Worm (Caenorhabditis elegans) whole organism, L1 larva: ENCODE measurements around the gene F11D11.22.

Experiments used
- C16A3.4 ChIP-seq: fragments of 150-350 bp; optimal IDR thresholded peaks from 2 replicates; lab custom pipeline; 2014; ENCODE audit warnings: missing biosample characterization, missing genetic modification characterization
- C34B4.2 ChIP-seq: sonication (generic microtip); optimal IDR thresholded peaks from 2 replicates; lab custom pipeline; 2017; ENCODE audit warnings: mild to moderate bottlenecking, missing genetic modification characterization, missing compliant biosample characterization
- F16B12.6 ChIP-seq: fragments of 150-350 bp; optimal IDR thresholded peaks from 2 replicates; lab custom pipeline; 2014; ENCODE audit warnings: missing biosample characterization, missing genetic modification characterization
- Y116A8C.19 ChIP-seq: sonication (generic microtip); optimal IDR thresholded peaks from 2 replicates; lab custom pipeline; 2016; ENCODE audit warnings: missing compliant biosample characterization, missing genetic modification characterization, borderline replicate concordance
- aha-1 ChIP-seq: fragments of 150-350 bp; optimal IDR thresholded peaks from 2 replicates; lab custom pipeline; 2014; ENCODE audit warnings: missing biosample characterization, missing genetic modification characterization
- alr-1 ChIP-seq: fragments of 200-800 bp; sonication (Bioruptor generic); optimal IDR thresholded peaks from 2 replicates; lab custom pipeline; 2018; ENCODE audit warnings: borderline replicate concordance, mild to moderate bottlenecking, missing genetic modification characterization, missing compliant biosample characterization
- ceh-63 ChIP-seq: fragments of 200-800 bp; sonication (Bioruptor generic); optimal IDR thresholded peaks from 2 replicates; lab custom pipeline; 2018; ENCODE audit warnings: mild to moderate bottlenecking, missing genetic modification characterization, missing compliant biosample characterization
- ceh-8 ChIP-seq: fragments of 200-800 bp; sonication (Bioruptor generic); optimal IDR thresholded peaks from 2 replicates; lab custom pipeline; 2018; ENCODE audit warnings: mild to moderate bottlenecking, missing genetic modification characterization, moderate library complexity, missing compliant biosample characterization
- ceh-88 ChIP-seq: fragments of 200-800 bp; sonication (Bioruptor generic); IDR thresholded peaks from 2 replicates; pipeline ENCODE4 v1.3.6; 2022; ENCODE audit warnings: missing genetic modification characterization, missing compliant biosample characterization
- ceh-90 ChIP-seq: sonication (generic microtip); optimal IDR thresholded peaks from 2 replicates; lab custom pipeline; 2016; ENCODE audit warnings: missing genetic modification characterization, missing compliant biosample characterization
- efl-3 ChIP-seq: fragments of 200-800 bp; sonication (Bioruptor generic); optimal IDR thresholded peaks from 2 replicates; lab custom pipeline; 2018; ENCODE audit warnings: mild to moderate bottlenecking, missing genetic modification characterization, missing compliant biosample characterization
- egl-13 ChIP-seq: sonication (generic microtip); optimal IDR thresholded peaks from 2 replicates; lab custom pipeline; 2016; ENCODE audit warnings: missing genotype, missing genetic modification reagents, missing genetic modification characterization, missing compliant biosample characterization
- egl-27 ChIP-seq, 2 experiments: fragments of 150-350 bp in 1 of 2; sonication (generic microtip); optimal IDR thresholded peaks; 3 replicates each; lab custom pipeline; 2017 to 2018; ENCODE audit warnings: missing biosample characterization in 2 of 2, missing genetic modification characterization in 2 of 2, missing genetic modification reagents in 2 of 2
- fkh-10 ChIP-seq: sonication (generic microtip); optimal IDR thresholded peaks from 2 replicates; lab custom pipeline; 2017; ENCODE audit warnings: missing biosample characterization, missing genetic modification reagents, missing genetic modification characterization
- fos-1 ChIP-seq: fragments of 150-350 bp; optimal IDR thresholded peaks from 2 replicates; lab custom pipeline; 2014; ENCODE audit warnings: missing biosample characterization, missing genetic modification characterization
- hlh-4 ChIP-seq: sonication (generic microtip); optimal IDR thresholded peaks from 2 replicates; lab custom pipeline; 2016; ENCODE audit warnings: mild to moderate bottlenecking, missing genetic modification characterization, missing compliant biosample characterization
- hpl-2 ChIP-seq: fragments of 150-350 bp; optimal IDR thresholded peaks from 2 replicates; lab custom pipeline; 2014; ENCODE audit warnings: missing biosample characterization, missing genetic modification reagents, missing genetic modification characterization
- isw-1 ChIP-seq: fragments of 200-800 bp; sonication (Bioruptor generic); IDR thresholded peaks from 2 replicates; pipeline ENCODE4 v1.3.6; 2022; ENCODE audit warnings: missing genetic modification characterization, missing compliant biosample characterization
- lin-13 ChIP-seq: fragments of 150-350 bp; optimal IDR thresholded peaks from 2 replicates; lab custom pipeline; 2014; ENCODE audit warnings: missing biosample characterization, missing genetic modification reagents, missing genetic modification characterization
- lin-39 ChIP-seq: fragments of 150-350 bp; optimal IDR thresholded peaks from 2 replicates; lab custom pipeline; 2014; ENCODE audit warnings: missing biosample characterization, missing genetic modification reagents, missing genetic modification characterization
- lir-3 ChIP-seq: sonication (generic microtip); optimal IDR thresholded peaks from 2 replicates; lab custom pipeline; 2016; ENCODE audit warnings: mild to moderate bottlenecking, missing genetic modification characterization, moderate library complexity, missing compliant biosample characterization; ENCODE audit not compliant: poor library complexity
- mdl-1 ChIP-seq, 2 experiments: fragments of 150-350 bp; optimal IDR thresholded peaks; 2 replicates each; lab custom pipeline; 2014 to 2017; ENCODE audit warnings: missing biosample characterization in 2 of 2, missing genetic modification characterization in 2 of 2, inconsistent platforms in 1 of 2
- mep-1 ChIP-seq: fragments of 150-350 bp; optimal IDR thresholded peaks from 2 replicates; lab custom pipeline; 2014; ENCODE audit warnings: missing biosample characterization, missing genetic modification characterization
- nhr-12 ChIP-seq: sonication (generic microtip); optimal IDR thresholded peaks from 2 replicates; lab custom pipeline; 2017; ENCODE audit warnings: missing biosample characterization, missing genetic modification characterization
- nhr-19 ChIP-seq: fragments of 200-800 bp; sonication (Bioruptor generic); conservative IDR thresholded peaks from 2 replicates; pipeline ENCODE4 v1.3.6; 2022; ENCODE audit warnings: missing genetic modification characterization, missing compliant biosample characterization
- nhr-20 ChIP-seq: sonication (generic microtip); optimal IDR thresholded peaks from 2 replicates; lab custom pipeline; 2016; ENCODE audit warnings: mild to moderate bottlenecking, missing genetic modification characterization, missing compliant biosample characterization
- nhr-237 ChIP-seq: fragments of 150-350 bp; optimal IDR thresholded peaks from 2 replicates; lab custom pipeline; 2014; ENCODE audit warnings: missing biosample characterization, missing genetic modification characterization
- nhr-28 ChIP-seq: fragments of 150-350 bp; optimal IDR thresholded peaks from 2 replicates; lab custom pipeline; 2014; ENCODE audit warnings: missing biosample characterization, missing genetic modification characterization
- nhr-71 ChIP-seq: sonication (generic microtip); optimal IDR thresholded peaks from 2 replicates; lab custom pipeline; 2016; ENCODE audit warnings: mild to moderate bottlenecking, missing genetic modification characterization, moderate library complexity, missing compliant biosample characterization
- nhr-76 ChIP-seq: sonication (generic microtip); optimal IDR thresholded peaks from 2 replicates; lab custom pipeline; 2017; ENCODE audit warnings: missing biosample characterization, missing genetic modification characterization
- nhr-77 ChIP-seq: fragments of 150-350 bp; optimal IDR thresholded peaks from 2 replicates; lab custom pipeline; 2014; ENCODE audit warnings: missing biosample characterization, missing genetic modification characterization
- nhr-84 ChIP-seq: sonication (generic microtip); optimal IDR thresholded peaks from 2 replicates; lab custom pipeline; 2017; ENCODE audit warnings: missing biosample characterization, missing genetic modification characterization
- nhr-85 ChIP-seq: sonication (generic microtip); peaks from one replicate; lab custom pipeline; 2016; ENCODE audit warnings: missing genetic modification characterization, inconsistent platforms, missing compliant biosample characterization
- pag-3 ChIP-seq: sonication (generic microtip); optimal IDR thresholded peaks from 2 replicates; lab custom pipeline; 2017; ENCODE audit warnings: missing genetic modification characterization, mild to moderate bottlenecking, missing compliant biosample characterization, antibody characterized with exemption, borderline replicate concordance; ENCODE audit not compliant: insufficient read depth
- pax-3 ChIP-seq: fragments of 200-800 bp; sonication (Bioruptor generic); optimal IDR thresholded peaks from 2 replicates; lab custom pipeline; 2018; ENCODE audit warnings: mild to moderate bottlenecking, missing genetic modification characterization, moderate library complexity, missing compliant biosample characterization
- pqm-1 ChIP-seq: sonication (generic microtip); optimal IDR thresholded peaks from 3 replicates; lab custom pipeline; 2017; ENCODE audit warnings: missing biosample characterization, missing genetic modification characterization
- snu-23 ChIP-seq: sonication (generic microtip); optimal IDR thresholded peaks from 2 replicates; lab custom pipeline; 2016; ENCODE audit warnings: missing genetic modification characterization, missing compliant biosample characterization
- tlp-1 ChIP-seq: fragments of 150-350 bp; optimal IDR thresholded peaks from 2 replicates; lab custom pipeline; 2014; ENCODE audit warnings: missing biosample characterization, missing genetic modification characterization
- unc-30 ChIP-seq: sonication (generic microtip); optimal IDR thresholded peaks from 2 replicates; lab custom pipeline; 2017; ENCODE audit warnings: missing biosample characterization, missing genetic modification characterization
- unc-62 ChIP-seq: fragments of 150-350 bp; optimal IDR thresholded peaks from 2 replicates; lab custom pipeline; 2014; ENCODE audit warnings: missing biosample characterization, missing genetic modification reagents, missing genetic modification characterization
- zag-1 ChIP-seq: fragments of 150-350 bp; optimal IDR thresholded peaks from 2 replicates; lab custom pipeline; 2014; ENCODE audit warnings: missing biosample characterization, missing genetic modification characterization
- zip-4 ChIP-seq: fragments of 200-800 bp; sonication (Bioruptor generic); optimal IDR thresholded peaks from 2 replicates; lab custom pipeline; 2018; ENCODE audit warnings: mild to moderate bottlenecking, missing genetic modification characterization, moderate library complexity, missing compliant biosample characterization
- ztf-4 ChIP-seq: fragments of 150-350 bp; optimal IDR thresholded peaks from 2 replicates; lab custom pipeline; 2014; ENCODE audit warnings: missing biosample characterization, missing genetic modification characterization

The F11D11.22 gene

ce11 chrV:18761078-18761477 is 1.1 kb upstream of the F11D11.22 start, which contains the start of gene F11D11.4:
TSS of gene F11D11.4 (plus strand) at chrV:18761378.
- TF ChIP-seq fkh-10 = no peak

ce11 chrV:18769902-18770301 is 7.8 kb downstream of the F11D11.22 start:
- TF ChIP-seq isw-1 (GFP tag; lab: Robert Waterston, UW) = no peak
- TF ChIP-seq nhr-76 (tag; lab: Kevin White, UChicago) = no peak
- TF ChIP-seq lin-39 (tag; lab: Kevin White, UChicago) = no peak
- no peak for TF ChIP-seq hpl-2 (GFP tag; lab: Kevin White, UChicago)
- TF ChIP-seq F16B12.6 (tag; lab: Kevin White, UChicago) = no peak
- no peak for TF ChIP-seq unc-62 (GFP tag; lab: Kevin White, UChicago)

ce11 chrV:18770623-18771022 is 8.5 kb downstream of the F11D11.22 start, which contains the start of gene clec-255:
TSS of gene clec-255 (minus strand) at chrV:18770723.
- no peak for TF ChIP-seq unc-30 (tag; lab: Kevin White, UChicago)
- no peak for TF ChIP-seq lin-13 (GFP tag; lab: Kevin White, UChicago)
- no peak for TF ChIP-seq nhr-20 (tag; lab: Kevin White, UChicago)
- no peak for TF ChIP-seq pax-3 (tag; lab: Kevin White, UChicago)
- TF ChIP-seq snu-23 (GFP tag; lab: Kevin White, UChicago) = no peak
- no peak for TF ChIP-seq egl-13 (tag; lab: Kevin White, UChicago)
- no peak for TF ChIP-seq Y116A8C.19 (tag; lab: Kevin White, UChicago)
- TF ChIP-seq fos-1 (tag; lab: Kevin White, UChicago) = no peak
- TF ChIP-seq efl-3 (GFP tag; lab: Kevin White, UChicago) = no peak
- no peak for TF ChIP-seq hlh-4 (tag; lab: Kevin White, UChicago)
- no peak for TF ChIP-seq egl-27 (tag; optimal IDR thresholded peaks at IDR 0.05; lab: Kevin White, UChicago)
- no peak for TF ChIP-seq C16A3.4 (tag; lab: Kevin White, UChicago)
- no peak for TF ChIP-seq ceh-8
- TF ChIP-seq, all 84 proteins: peak for 0

ce11 chrV:18771390-18771789 is 9.2 kb downstream of the F11D11.22 start, which contains the start of gene clec-256:
TSS of gene clec-256 (plus strand) at chrV:18771690.
- TF ChIP-seq fkh-10 = no peak
- TF ChIP-seq lir-3 (tag; lab: Kevin White, UChicago) = no peak
- no peak for TF ChIP-seq nhr-84 (tag; lab: Kevin White, UChicago)
- no peak for TF ChIP-seq nhr-85 (tag; lab: Kevin White, UChicago)
- no peak for TF ChIP-seq mdl-1 (tag; optimal IDR thresholded peaks at IDR 0.05; lab: Kevin White, UChicago)
- no peak for TF ChIP-seq zag-1 (tag; lab: Kevin White, UChicago)
- TF ChIP-seq pag-3 = no peak
- no peak for TF ChIP-seq zip-4
- TF ChIP-seq mep-1 = no peak
- no peak for TF ChIP-seq pqm-1 (tag; lab: Kevin White, UChicago)
- TF ChIP-seq nhr-71 (tag; lab: Kevin White, UChicago) = no peak
- no peak for TF ChIP-seq alr-1
- no peak for TF ChIP-seq isw-1 (GFP tag; lab: Robert Waterston, UW)
- TF ChIP-seq nhr-28 (tag; lab: Kevin White, UChicago) = no peak
- TF ChIP-seq ceh-90 (tag; lab: Kevin White, UChicago) = no peak

ce11 chrV:18771804-18772386 is 9.8 kb downstream of the F11D11.22 start:
- TF ChIP-seq nhr-19 (GFP tag; lab: Robert Waterston, UW) (no peak), nhr-237 (tag; lab: Kevin White, UChicago) (no peak), ceh-88 (GFP tag; lab: Robert Waterston, UW) (no peak), fos-1 (tag; lab: Kevin White, UChicago) (no peak), aha-1 (tag; lab: Kevin White, UChicago) (no peak), nhr-77 (tag; lab: Kevin White, UChicago) (no peak), C34B4.2 (no peak), egl-13 (tag; lab: Kevin White, UChicago) (no peak), unc-62 (GFP tag; lab: Kevin White, UChicago) (no peak), mep-1 (no peak), isw-1 (GFP tag; lab: Robert Waterston, UW) (no peak), ztf-4 (tag; lab: Kevin White, UChicago) (no peak), tlp-1 (tag; lab: Kevin White, UChicago) (no peak), hlh-4 (tag; lab: Kevin White, UChicago) (no peak), nhr-12 (tag; lab: Kevin White, UChicago) (no peak), zip-4 (no peak), ceh-63 (GFP tag; lab: Kevin White, UChicago) (no peak)
